Worm (Caenorhabditis elegans): ENCODE data around the gene C07B5.6.

- TF ChIP-seq nhr-237 (tag; optimal IDR thresholded peaks at IDR 0.05): no peak
- no peak for TF ChIP-seq ceh-82 (tag; optimal IDR thresholded peaks at IDR 0.05)
- no peak for TF ChIP-seq lin-13 (GFP tag; optimal IDR thresholded peaks at IDR 0.05)
- no peak for TF ChIP-seq mxl-3 (GFP tag; optimal IDR thresholded peaks at IDR 0.05)
- TF ChIP-seq tra-1 (GFP tag; IDR thresholded peaks at IDR 0.05): no peak
Observed at ce11 chrX:9536665-9537064, 17.8 kb downstream of the C07B5.6 start, which contains the start of gene C07B5.8.

Measured in whole organism, L4 larva.